Fruit fly (Drosophila melanogaster): ENCODE results near the gene CG6418.

Gene CG6418

DNA sequence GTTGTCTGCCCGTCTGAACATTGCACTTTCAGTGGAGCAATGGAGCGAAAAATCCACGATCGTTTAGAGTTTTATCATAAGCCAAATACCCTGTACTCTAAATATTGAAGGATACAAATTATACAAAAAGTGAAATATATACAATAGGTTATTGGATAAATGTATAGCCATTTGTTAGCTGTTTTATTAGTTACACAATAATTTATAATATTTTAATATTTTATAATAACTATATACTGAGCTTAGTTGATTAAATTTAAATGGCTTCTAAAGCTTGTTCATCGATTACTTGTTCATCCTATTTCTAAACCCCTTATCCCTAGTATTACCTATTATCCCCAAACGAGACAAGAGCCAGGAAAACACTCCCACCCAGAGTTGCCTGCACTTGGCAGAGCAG lies 44.1 kb upstream of the CG6418 start (continued):
- TF ChIP-seq Drgx (GFP tag; IDR thresholded peaks at IDR 0.05), result peak; percentile 33; the same call in 1 of the 2 replicates
- no peak for TF ChIP-seq slou (GFP tag; optimal IDR thresholded peaks at IDR 0.05)
- no peak for TF ChIP-seq kah (GFP tag; optimal IDR thresholded peaks at IDR 0.05)
- TF ChIP-seq Trl (optimal IDR thresholded peaks at IDR 0.05), result no peak
- no peak for TF ChIP-seq Trl (GFP tag; optimal IDR thresholded peaks at IDR 0.05)

DNA sequence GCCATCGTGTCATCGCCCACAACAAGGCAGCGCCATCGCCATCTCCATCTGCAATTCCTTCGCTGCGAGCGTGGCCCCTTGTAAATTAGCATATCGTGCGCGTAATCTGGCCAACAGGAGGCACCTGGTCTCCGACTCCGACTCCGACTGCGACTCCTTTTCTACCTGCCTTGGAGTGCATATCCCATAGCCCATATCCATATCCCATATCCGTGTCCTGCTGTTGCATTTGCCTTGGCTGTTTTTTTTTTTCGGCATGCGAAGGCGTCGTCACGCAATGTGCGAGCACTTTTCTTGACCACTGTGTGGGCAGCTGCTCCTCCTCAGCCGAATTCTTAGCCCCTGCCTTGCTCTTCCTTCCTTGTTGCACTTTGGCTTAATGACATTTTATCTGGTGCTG lies 39.6 kb upstream of the CG6418 start:
- TF ChIP-seq crp (GFP tag; optimal IDR thresholded peaks at IDR 0.05) (no peak), usp (GFP tag; optimal IDR thresholded peaks at IDR 0.05) (no peak), dm (GFP tag; optimal IDR thresholded peaks at IDR 0.05) (no peak), CG11560 (tag; IDR thresholded peaks at IDR 0.05) (0 out of 3 replicates have a peak, but pooled peaks have one; percentile 12), gsb-n (tag; optimal IDR thresholded peaks at IDR 0.05) (no peak), CG18262 (tag; optimal IDR thresholded peaks at IDR 0.05) (no peak), CG5180 (GFP tag; optimal IDR thresholded peaks at IDR 0.05) (no peak), ranshi (GFP tag; IDR thresholded peaks at IDR 0.05) (no peak), sens (GFP tag) (peak; percentile 3), CG11456 (GFP tag; IDR thresholded peaks at IDR 0.05) (0 out of 3 replicates have a peak, but pooled peaks have one; percentile 41), unc-4 (GFP tag; IDR thresholded peaks at IDR 0.05; ENCODE audit: partially characterized antibody) (no peak)

DNA sequence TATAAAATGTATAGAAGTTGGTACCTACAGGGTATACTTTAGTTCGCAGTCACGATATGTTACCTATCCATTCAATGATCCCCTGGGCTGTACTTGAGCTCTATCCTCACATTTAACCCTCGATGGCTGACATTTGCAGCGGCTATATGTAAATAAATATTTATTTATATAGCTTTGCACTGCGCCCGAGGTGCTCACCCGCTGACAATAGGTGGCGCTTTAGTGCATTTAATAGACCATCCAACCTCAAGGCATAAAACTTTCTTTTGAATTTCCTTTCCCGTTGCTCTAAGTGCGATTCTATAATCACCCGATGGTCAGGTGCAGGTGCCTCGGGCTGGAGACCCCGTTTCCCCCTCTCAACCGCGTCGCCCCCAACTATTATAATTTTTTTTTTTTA lies 38.4 kb upstream of the CG6418 start:
- TF ChIP-seq CTCF (GFP tag; optimal IDR thresholded peaks at IDR 0.05) (peak; percentile 73), row (GFP tag; IDR thresholded peaks at IDR 0.05) (no peak)

DNA sequence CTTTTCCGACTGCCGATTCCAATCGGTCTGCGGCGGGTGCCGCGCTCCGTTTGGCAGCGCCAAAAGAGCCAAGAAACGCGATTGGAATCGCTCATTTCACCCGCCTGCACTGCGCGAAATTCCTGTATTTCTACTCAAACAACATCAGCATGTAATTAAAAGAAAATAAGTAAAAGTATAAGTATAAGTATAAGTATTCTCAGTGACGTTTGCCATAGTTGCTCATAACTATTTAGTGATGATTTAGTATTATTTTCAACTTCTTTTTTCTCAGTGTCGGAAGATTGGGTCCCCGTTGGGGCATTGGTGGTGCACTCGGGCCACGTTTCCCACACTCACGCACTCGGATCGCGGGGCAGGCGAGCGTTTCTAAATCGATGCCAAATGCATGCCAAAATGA lies 34.4 kb upstream of the CG6418 start:
- TF ChIP-seq sens (GFP tag) (peak; percentile 3), NK7.1 (GFP tag; optimal IDR thresholded peaks at IDR 0.05) (no peak), bsh (GFP tag; optimal IDR thresholded peaks at IDR 0.05) (peak in 1 of 2 experiments; percentile 14), CG4404 (GFP tag; IDR thresholded peaks at IDR 0.05) (no peak), danr (GFP tag; IDR thresholded peaks at IDR 0.05) (no peak), CG4730 (GFP tag; IDR thresholded peaks at IDR 0.05) (no peak), Drgx (GFP tag; IDR thresholded peaks at IDR 0.05) (peak; percentile 88), CG3726 (GFP tag; IDR thresholded peaks at IDR 0.05) (no peak), Med (GFP tag) (peak; percentile 3), mirr (GFP tag; optimal IDR thresholded peaks at IDR 0.05) (no peak), CG1602 (GFP tag; optimal IDR thresholded peaks at IDR 0.05) (no peak), Ets65A (GFP tag) (peak; percentile 32), CHES-1-like (GFP tag; optimal IDR thresholded peaks at IDR 0.05) (no peak), ci (GFP tag; IDR thresholded peaks at IDR 0.05) (0 out of 3 replicates have a peak, but pooled peaks have one; percentile 19), gro (GFP tag; optimal IDR thresholded peaks at IDR 0.05) (no peak), Ssrp (tag; optimal IDR thresholded peaks at IDR 0.05) (no peak), lmd (GFP tag; IDR thresholded peaks at IDR 0.05) (peak; percentile 17; the same call in 1 of the 2 replicates)

DNA sequence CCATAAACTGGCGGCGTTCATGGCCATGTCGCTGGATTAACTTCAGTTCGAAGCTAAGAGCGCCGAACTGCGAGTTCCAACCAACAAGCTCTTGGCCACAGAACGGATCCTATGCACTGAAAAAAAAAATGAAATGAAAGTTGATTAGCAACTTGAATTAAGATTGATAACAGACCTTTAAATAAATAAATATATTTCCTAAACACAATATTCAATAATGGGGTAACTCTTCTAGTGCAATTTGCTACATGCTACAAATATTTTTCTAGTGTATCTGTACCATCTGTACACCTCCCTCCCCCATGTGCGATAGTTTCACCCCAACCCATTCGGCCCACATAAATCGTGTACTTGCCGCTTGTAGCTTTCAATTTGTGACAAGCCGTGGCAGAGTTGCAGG lies 30.8 kb upstream of the CG6418 start:
- TF ChIP-seq hbn (GFP tag; IDR thresholded peaks at IDR 0.05; ENCODE audit: partially characterized antibody) (no peak), sens (GFP tag) (peak; percentile 20)

DNA sequence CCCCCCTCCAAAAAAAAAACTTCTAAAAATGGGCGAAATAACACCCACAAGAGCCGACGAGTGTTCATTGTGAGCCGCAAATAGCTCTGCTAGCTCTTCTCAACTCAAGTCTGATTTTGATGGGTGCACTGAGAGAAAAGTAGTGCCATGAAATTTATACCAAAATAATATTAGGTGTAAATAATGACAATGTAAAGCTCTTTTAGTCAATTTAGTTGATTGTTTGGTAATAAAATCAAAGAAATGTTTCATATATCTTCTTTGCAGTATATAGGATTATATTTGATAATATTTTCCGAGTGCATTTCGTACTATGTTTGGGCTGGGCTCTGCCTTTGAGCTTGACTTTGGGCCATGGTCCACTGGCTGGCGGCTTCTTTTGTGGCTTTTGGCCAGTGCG lies 25.9 kb upstream of the CG6418 start:
- TF ChIP-seq zf30C (GFP tag; optimal IDR thresholded peaks at IDR 0.05) (no peak), CG31441 (GFP tag; IDR thresholded peaks at IDR 0.05) (no peak), CG2712 (tag; optimal IDR thresholded peaks at IDR 0.05) (peak; percentile 11), eve (GFP tag; optimal IDR thresholded peaks at IDR 0.05) (no peak), phol (tag; optimal IDR thresholded peaks at IDR 0.05) (peak; percentile 24), CG7928 (GFP tag; optimal IDR thresholded peaks at IDR 0.05) (no peak), CG7271 (tag; optimal IDR thresholded peaks at IDR 0.05) (no peak), CG10979 (tag; optimal IDR thresholded peaks at IDR 0.05) (peak; percentile 20), CG9876 (GFP tag; optimal IDR thresholded peaks at IDR 0.05) (no peak), CG17328 (GFP tag; IDR thresholded peaks at IDR 0.05) (no peak), CG1603 (tag; optimal IDR thresholded peaks at IDR 0.05) (no peak), CG8944 (GFP tag; optimal IDR thresholded peaks at IDR 0.05) (no peak), Ada2b (GFP tag; IDR thresholded peaks at IDR 0.05) (peak; percentile 24; the same call in 1 of the 2 replicates)
